Worm (Caenorhabditis elegans) whole organism, midembryonic: ENCODE measurements around the gene C50D2.10.
A peak's percentile ranks its signal among the peaks of the same experiment; 100 is the strongest.

ENCODE experiments used
- T22C8.4 ChIP-seq: fragments of 200-800 bp; sonication (Bioruptor generic); IDR thresholded peaks from 2 replicates; pipeline ENCODE4 v1.3.6; 2022; ENCODE audit warnings: missing genetic modification characterization, missing compliant biosample characterization
- cog-1 ChIP-seq: sonication (generic microtip); optimal IDR thresholded peaks from 2 replicates; lab custom pipeline; 2016; ENCODE audit warnings: missing genetic modification characterization, missing compliant biosample characterization
- flt-1 ChIP-seq: fragments of 200-800 bp; sonication (Bioruptor generic); IDR thresholded peaks from 2 replicates; pipeline ENCODE4 v1.3.6; 2022; ENCODE audit warnings: missing genetic modification characterization, missing compliant biosample characterization
- klf-2 ChIP-seq: fragments of 200-800 bp; sonication (Bioruptor generic); conservative IDR thresholded peaks from 2 replicates; pipeline ENCODE4 v1.3.6; 2022; ENCODE audit warnings: missing genetic modification reagents, missing genetic modification characterization, missing compliant biosample characterization
- med-1 ChIP-seq: sonication (generic microtip); optimal IDR thresholded peaks from 2 replicates; lab custom pipeline; 2017; ENCODE audit warnings: missing genetic modification characterization, mild to moderate bottlenecking, missing compliant biosample characterization, antibody characterized with exemption, missing genetic modification reagents; ENCODE audit not compliant: insufficient read depth
- ref-1 ChIP-seq: fragments of 200-800 bp; sonication (Bioruptor generic); conservative IDR thresholded peaks from 2 replicates; pipeline ENCODE4 v1.3.6; 2022; ENCODE audit warnings: missing genetic modification reagents, missing genetic modification characterization, missing compliant biosample characterization
- tab-1 ChIP-seq: fragments of 200-800 bp; sonication (Bioruptor generic); IDR thresholded peaks from 2 replicates; pipeline ENCODE4 v1.3.6; 2022; ENCODE audit warnings: missing genetic modification characterization, missing compliant biosample characterization
- ztf-23 ChIP-seq: fragments of 200-800 bp; sonication (Bioruptor generic); IDR thresholded peaks from 2 replicates; pipeline ENCODE4 v1.3.6; 2022; ENCODE audit warnings: missing genetic modification reagents, missing genetic modification characterization, missing compliant biosample characterization
- ztf-29 ChIP-seq: fragments of 200-800 bp; sonication (Bioruptor generic); IDR thresholded peaks from 2 replicates; pipeline ENCODE4 v1.3.6; 2022; ENCODE audit warnings: missing genetic modification reagents, missing genetic modification characterization, missing compliant biosample characterization

C50D2.10 gene

ce11 chrII:86794-87193 is 12.1 kb upstream of the C50D2.10 start:
- TF ChIP-seq flt-1 (no peak), med-1 (GFP tag; lab: Kevin White, UChicago) (no peak), T22C8.4 (GFP tag; lab: Robert Waterston, UW) (no peak), klf-2 (GFP tag; lab: Robert Waterston, UW) (no peak), tab-1 (GFP tag; lab: Robert Waterston, UW) (no peak), ztf-23 (no peak), ref-1 (GFP tag; lab: Robert Waterston, UW) (no peak), cog-1 (tag; lab: Kevin White, UChicago) (no peak), ztf-29 (GFP tag; lab: Robert Waterston, UW) (no peak)

- TF ChIP-seq klf-2 (GFP tag; lab: Robert Waterston, UW) (no peak), T22C8.4 (GFP tag; lab: Robert Waterston, UW) (no peak), ref-1 (GFP tag; lab: Robert Waterston, UW) (no peak), cog-1 (tag; lab: Kevin White, UChicago) (no peak), tab-1 (GFP tag; lab: Robert Waterston, UW) (no peak), ztf-29 (GFP tag; lab: Robert Waterston, UW) (no peak), flt-1 (no peak), ztf-23 (no peak), med-1 (GFP tag; lab: Kevin White, UChicago) (no peak)
Observed at ce11 chrII:87937-88336, 11.0 kb upstream of the C50D2.10 start.

- TF ChIP-seq tab-1 (GFP tag; lab: Robert Waterston, UW) (no peak), klf-2 (GFP tag; lab: Robert Waterston, UW) (no peak), ztf-23 (no peak), cog-1 (tag; lab: Kevin White, UChicago) (no peak), T22C8.4 (GFP tag; lab: Robert Waterston, UW) (no peak), med-1 (GFP tag; lab: Kevin White, UChicago) (no peak), ztf-29 (GFP tag; lab: Robert Waterston, UW) (no peak), ref-1 (GFP tag; lab: Robert Waterston, UW) (no peak), flt-1 (no peak)
Observed at ce11 chrII:91419-91818, 7.5 kb upstream of the C50D2.10 start, which contains the start of gene mcat-1. TSS of gene mcat-1 (minus strand) at chrII:91519.

- TF ChIP-seq cog-1 (tag; lab: Kevin White, UChicago) (no peak), med-1 (GFP tag; lab: Kevin White, UChicago) (no peak), tab-1 (GFP tag; lab: Robert Waterston, UW) (no peak), ref-1 (GFP tag; lab: Robert Waterston, UW) (no peak)
Observed at ce11 chrII:95177-95576, 3.8 kb upstream of the C50D2.10 start, which contains the start of gene C50D2.7. TSS of gene C50D2.7 (minus strand) at chrII:95277.

ce11 chrII:97992-98763 is 760 bp upstream of the C50D2.10 start, which contains the start of the genes luc-7L3 and sftb-6:
TSS of gene luc-7L3 (minus strand) at chrII:98027.
TSS of gene sftb-6 (plus strand) at chrII:98404.
- TF ChIP-seq med-1 (GFP tag; lab: Kevin White, UChicago) (no peak), T22C8.4 (GFP tag; lab: Robert Waterston, UW) (peak; percentile 28; the same call in 1 of the 2 replicates), ztf-23 (no peak), ref-1 (GFP tag; lab: Robert Waterston, UW) (no peak), ztf-29 (GFP tag; lab: Robert Waterston, UW) (no peak), cog-1 (tag; lab: Kevin White, UChicago) (peak; percentile 13), flt-1 (no peak), klf-2 (GFP tag; lab: Robert Waterston, UW) (no peak), tab-1 (GFP tag; lab: Robert Waterston, UW) (no peak)

ce11 chrII:101176-101575 is 2.2 kb downstream of the C50D2.10 start:
- TF ChIP-seq T22C8.4 (GFP tag; lab: Robert Waterston, UW): no peak
- no peak for TF ChIP-seq ref-1 (GFP tag; lab: Robert Waterston, UW)
- TF ChIP-seq flt-1: no peak
- TF ChIP-seq tab-1 (GFP tag; lab: Robert Waterston, UW): no peak
- no peak for TF ChIP-seq cog-1 (tag; lab: Kevin White, UChicago)
- TF ChIP-seq klf-2 (GFP tag; lab: Robert Waterston, UW): no peak
- no peak for TF ChIP-seq med-1 (GFP tag; lab: Kevin White, UChicago)
- TF ChIP-seq ztf-29 (GFP tag; lab: Robert Waterston, UW): no peak
- no peak for TF ChIP-seq ztf-23

ce11 chrII:104234-104633 is 5.3 kb downstream of the C50D2.10 start, which contains the start of gene col-68:
TSS of gene col-68 (plus strand) at chrII:104534.
- TF ChIP-seq T22C8.4 (GFP tag; lab: Robert Waterston, UW): no peak
- no peak for TF ChIP-seq klf-2 (GFP tag; lab: Robert Waterston, UW)
- TF ChIP-seq cog-1 (tag; lab: Kevin White, UChicago): no peak
- TF ChIP-seq tab-1 (GFP tag; lab: Robert Waterston, UW): no peak
- TF ChIP-seq ztf-29 (GFP tag; lab: Robert Waterston, UW): no peak
- TF ChIP-seq flt-1: no peak
- no peak for TF ChIP-seq med-1 (GFP tag; lab: Kevin White, UChicago)
- no peak for TF ChIP-seq ref-1 (GFP tag; lab: Robert Waterston, UW)
- no peak for TF ChIP-seq ztf-23

ce11 chrII:105327-105882 is 6.5 kb downstream of the C50D2.10 start:
- TF ChIP-seq flt-1: no peak
- TF ChIP-seq ztf-29 (GFP tag; lab: Robert Waterston, UW): no peak
- TF ChIP-seq T22C8.4 (GFP tag; lab: Robert Waterston, UW): no peak
- TF ChIP-seq ztf-23: no peak
- no peak for TF ChIP-seq cog-1 (tag; lab: Kevin White, UChicago)
- TF ChIP-seq med-1 (GFP tag; lab: Kevin White, UChicago): no peak
- TF ChIP-seq tab-1 (GFP tag; lab: Robert Waterston, UW): no peak
- no peak for TF ChIP-seq ref-1 (GFP tag; lab: Robert Waterston, UW)
- no peak for TF ChIP-seq klf-2 (GFP tag; lab: Robert Waterston, UW)
